Worm (Caenorhabditis elegans): Measurements from ENCODE around the gene F02E11.2.

DNA sequence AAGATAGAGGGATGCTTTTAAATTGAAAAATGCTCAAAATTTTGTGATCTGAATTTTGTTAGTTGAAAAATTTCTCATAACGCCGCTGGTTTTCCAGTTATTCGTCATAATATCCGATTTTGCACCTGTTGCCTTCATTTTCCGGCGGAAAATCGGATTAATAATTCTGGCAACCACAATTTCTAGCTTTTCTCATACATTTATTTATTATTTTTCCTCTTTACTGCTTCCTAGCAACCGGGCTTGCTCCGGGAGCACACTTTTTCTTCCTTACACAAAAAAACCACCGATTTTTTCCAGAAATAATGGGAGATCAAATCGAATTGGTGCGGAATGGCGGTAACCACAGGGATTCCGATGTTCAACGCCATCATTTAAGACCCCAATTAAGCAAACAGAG, 4.8 kb downstream of the F02E11.2 start, which contains the start of gene F02E11.7:
- TF ChIP-seq C34F6.9 (tag; optimal IDR thresholded peaks at IDR 0.05), result no peak
- TF ChIP-seq nhr-77 (tag; optimal IDR thresholded peaks at IDR 0.05), result no peak
- no peak for TF ChIP-seq nhr-237 (tag; optimal IDR thresholded peaks at IDR 0.05)
- TF ChIP-seq ztf-4 (tag; optimal IDR thresholded peaks at IDR 0.05), result no peak
- TF ChIP-seq egl-27 (tag; optimal IDR thresholded peaks at IDR 0.05), result no peak
- no peak for TF ChIP-seq dmd-4 (tag; optimal IDR thresholded peaks at IDR 0.05)
- TF ChIP-seq mdl-1 (tag; optimal IDR thresholded peaks at IDR 0.05), result no peak
- no peak for TF ChIP-seq R02D3.7 (tag; optimal IDR thresholded peaks at IDR 0.05)
- no peak for TF ChIP-seq snpc-4 (tag; optimal IDR thresholded peaks at IDR 0.05)
- no peak for TF ChIP-seq fos-1 (tag; optimal IDR thresholded peaks at IDR 0.05)
- TF ChIP-seq lin-39 (tag; optimal IDR thresholded peaks at IDR 0.05), result no peak
